Worm (Caenorhabditis elegans) whole organism, mixed stage, embryonic: Measurements from ENCODE around the gene F53F1.6.
A peak's percentile ranks its signal among the peaks of the same experiment; 100 is the strongest.

Experiments
- M03D4.4 ChIP-seq: sonication (generic microtip); optimal IDR thresholded peaks from 2 replicates; lab custom pipeline; 2017; ENCODE audit warnings: mild to moderate bottlenecking, missing genetic modification characterization, missing compliant biosample characterization
- blmp-1 ChIP-seq: fragments of 150-350 bp; optimal IDR thresholded peaks from 2 replicates; lab custom pipeline; 2014; ENCODE audit warnings: missing biosample characterization, missing genetic modification characterization
- ceh-39 ChIP-seq: fragments of 150-350 bp; optimal IDR thresholded peaks from 2 replicates; lab custom pipeline; 2014; ENCODE audit warnings: missing biosample characterization, missing genetic modification characterization
- ceh-43 ChIP-seq: fragments of 200-800 bp; sonication (Bioruptor generic); optimal IDR thresholded peaks from 2 replicates; lab custom pipeline; 2018; ENCODE audit warnings: mild to moderate bottlenecking, missing genetic modification characterization, moderate library complexity, missing compliant biosample characterization
- ceh-83 ChIP-seq: fragments of 200-800 bp; sonication (Bioruptor generic); optimal IDR thresholded peaks from 2 replicates; lab custom pipeline; 2018; ENCODE audit warnings: mild to moderate bottlenecking, missing genetic modification characterization, missing compliant biosample characterization
- ces-1 ChIP-seq: fragments of 150-350 bp; optimal IDR thresholded peaks from 2 replicates; lab custom pipeline; 2014; ENCODE audit warnings: missing biosample characterization, missing genetic modification reagents, missing genetic modification characterization
- drap-1 ChIP-seq: fragments of 200-800 bp; sonication (Bioruptor generic); optimal IDR thresholded peaks from 3 replicates; lab custom pipeline; 2018; ENCODE audit warnings: mild to moderate bottlenecking, missing genetic modification characterization, missing compliant biosample characterization
- elt-1 ChIP-seq: sonication (generic microtip); optimal IDR thresholded peaks from 2 replicates; lab custom pipeline; 2017; ENCODE audit warnings: missing genetic modification characterization, mild to moderate bottlenecking, missing compliant biosample characterization, antibody characterized with exemption, moderate library complexity, borderline replicate concordance; ENCODE audit not compliant: insufficient read depth
- elt-3 ChIP-seq: fragments of 150-350 bp; optimal IDR thresholded peaks from 2 replicates; lab custom pipeline; 2014; ENCODE audit warnings: missing biosample characterization, missing genetic modification characterization
- flh-1 ChIP-seq: fragments of 200-800 bp; sonication (Bioruptor generic); optimal IDR thresholded peaks from 2 replicates; lab custom pipeline; 2018; ENCODE audit warnings: mild to moderate bottlenecking, missing genetic modification characterization, moderate library complexity, missing compliant biosample characterization
- lin-32 ChIP-seq: fragments of 200-800 bp; sonication (Bioruptor generic); optimal IDR thresholded peaks from 2 replicates; lab custom pipeline; 2018; ENCODE audit warnings: mild to moderate bottlenecking, missing genetic modification characterization, missing compliant biosample characterization
- lsy-2 ChIP-seq: fragments of 150-350 bp; optimal IDR thresholded peaks from 2 replicates; lab custom pipeline; 2014; ENCODE audit warnings: missing biosample characterization, missing genetic modification characterization
- mls-2 ChIP-seq: sonication (generic microtip); optimal IDR thresholded peaks from 2 replicates; lab custom pipeline; 2016; ENCODE audit warnings: mild to moderate bottlenecking, missing genetic modification characterization, moderate library complexity, missing compliant biosample characterization
- nhr-12 ChIP-seq: fragments of 150-350 bp; optimal IDR thresholded peaks from 2 replicates; lab custom pipeline; 2014; ENCODE audit warnings: missing biosample characterization, missing genetic modification characterization
- nhr-2 ChIP-seq: fragments of 150-350 bp; optimal IDR thresholded peaks from 2 replicates; lab custom pipeline; 2014; ENCODE audit warnings: missing biosample characterization, missing genetic modification characterization
- nhr-237 ChIP-seq: fragments of 150-350 bp; optimal IDR thresholded peaks from 2 replicates; lab custom pipeline; 2014; ENCODE audit warnings: missing biosample characterization, missing genetic modification characterization
- nhr-28 ChIP-seq: fragments of 150-350 bp; optimal IDR thresholded peaks from 2 replicates; lab custom pipeline; 2014; ENCODE audit warnings: missing biosample characterization, missing genetic modification characterization
- nhr-76 ChIP-seq: sonication (generic microtip); optimal IDR thresholded peaks from 2 replicates; lab custom pipeline; 2017; ENCODE audit warnings: missing biosample characterization, missing genetic modification characterization
- pha-4 ChIP-seq: fragments of 150-350 bp; optimal IDR thresholded peaks from 2 replicates; lab custom pipeline; 2018; ENCODE audit warnings: missing biosample characterization, missing genetic modification reagents, missing genetic modification characterization
- snpc-4 ChIP-seq: fragments of 150-350 bp; optimal IDR thresholded peaks from 2 replicates; lab custom pipeline; 2014; ENCODE audit warnings: missing biosample characterization, missing genetic modification characterization
- tbx-8 ChIP-seq: fragments of 200-800 bp; sonication (Bioruptor generic); optimal IDR thresholded peaks from 2 replicates; lab custom pipeline; 2018; ENCODE audit warnings: mild to moderate bottlenecking, missing genetic modification characterization, moderate library complexity, missing compliant biosample characterization
- unc-120 ChIP-seq: sonication (generic microtip); optimal IDR thresholded peaks from 2 replicates; lab custom pipeline; 2017; ENCODE audit warnings: missing genetic modification characterization, missing compliant biosample characterization; ENCODE audit not compliant: poor library complexity, severe bottlenecking
- unc-39 ChIP-seq: fragments of 150-350 bp; optimal IDR thresholded peaks from 2 replicates; lab custom pipeline; 2014; ENCODE audit warnings: missing biosample characterization, missing genetic modification characterization
- unc-62 ChIP-seq: fragments of 150-350 bp; optimal IDR thresholded peaks from 2 replicates; lab custom pipeline; 2014; ENCODE audit warnings: missing biosample characterization, missing genetic modification reagents, missing genetic modification characterization
- zip-8 ChIP-seq: fragments of 150-350 bp; optimal IDR thresholded peaks from 2 replicates; lab custom pipeline; 2014; ENCODE audit warnings: missing biosample characterization, missing genetic modification characterization
- ztf-11 ChIP-seq: fragments of 150-350 bp; optimal IDR thresholded peaks from 2 replicates; lab custom pipeline; 2014; ENCODE audit warnings: missing biosample characterization, missing genetic modification characterization

The F53F1.6 gene

ce11 chrV:13437473-13438074 lies 20.2 kb upstream of the F53F1.6 start, which contains the start of gene mes-4:
Gene mes-4 (minus strand): TSS chrV:13437545.
- TF ChIP-seq lsy-2 (tag; lab: Kevin White, UChicago) (no peak), drap-1 (GFP tag; lab: Kevin White, UChicago) (no peak), nhr-237 (tag; lab: Kevin White, UChicago) (no peak), unc-62 (GFP tag; lab: Kevin White, UChicago) (no peak), ceh-39 (tag; lab: Kevin White, UChicago) (no peak)

- TF ChIP-seq nhr-12 (peak; percentile 37), ces-1 (no peak), nhr-76 (tag; lab: Kevin White, UChicago) (no peak)
Measured at ce11 chrV:13432364-13432763, 15.0 kb upstream of the F53F1.6 start, which contains the start of gene srd-17. Gene srd-17 (minus strand): TSS chrV:13432714.

DNA sequence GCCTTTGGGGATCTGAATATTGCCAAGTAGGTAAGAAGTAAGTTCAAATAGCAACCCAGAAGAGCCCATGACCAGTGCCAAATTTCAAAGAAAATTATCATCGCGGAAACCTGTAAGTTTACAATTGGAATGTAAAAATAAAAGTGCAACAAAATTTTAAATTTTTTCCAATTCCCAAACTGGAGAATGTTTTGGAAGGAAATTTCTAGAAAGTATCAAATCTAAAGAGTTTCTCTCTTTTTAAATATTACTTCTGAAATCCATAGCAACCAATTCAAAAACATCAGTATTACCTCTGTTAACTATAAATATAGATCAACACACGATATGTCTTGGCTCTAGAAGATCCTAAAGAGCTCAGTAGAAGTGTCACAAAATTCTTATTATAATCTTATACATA lies 11.2 kb upstream of the F53F1.6 start, which contains the start of gene srd-19:
srd-19 (minus strand) TSS at position 101 of the 400 bp plus-strand sequence.
- TF ChIP-seq ceh-43 (no peak), ces-1 (no peak), drap-1 (GFP tag; lab: Kevin White, UChicago) (no peak), elt-3 (tag; lab: Kevin White, UChicago) (no peak)

DNA sequence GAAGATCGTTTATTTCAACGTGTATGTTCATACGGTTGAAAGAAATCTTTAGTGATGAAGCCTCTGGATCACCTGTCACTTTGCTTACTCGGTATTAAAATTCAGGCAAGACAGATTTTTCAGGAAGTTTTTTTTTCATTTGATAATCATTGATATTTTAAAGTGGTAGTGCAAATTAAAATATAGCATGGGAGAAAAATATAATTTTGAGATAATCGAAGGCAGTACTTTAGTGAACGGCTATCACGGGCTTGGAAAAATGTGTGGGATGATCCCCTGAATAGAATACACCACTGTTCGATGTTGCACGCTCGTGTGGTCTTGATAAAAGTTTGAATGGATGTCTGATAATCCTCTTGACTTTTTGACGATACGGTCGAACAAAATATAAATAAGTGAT lies 10.0 kb upstream of the F53F1.6 start:
- TF ChIP-seq tbx-8 = no peak
- TF ChIP-seq ceh-83 = no peak
- TF ChIP-seq blmp-1 (tag; lab: Kevin White, UChicago) = no peak
- TF ChIP-seq ceh-39 (tag; lab: Kevin White, UChicago) = no peak
- no peak for TF ChIP-seq nhr-28
- TF ChIP-seq zip-8 (tag; lab: Kevin White, UChicago) = no peak

DNA sequence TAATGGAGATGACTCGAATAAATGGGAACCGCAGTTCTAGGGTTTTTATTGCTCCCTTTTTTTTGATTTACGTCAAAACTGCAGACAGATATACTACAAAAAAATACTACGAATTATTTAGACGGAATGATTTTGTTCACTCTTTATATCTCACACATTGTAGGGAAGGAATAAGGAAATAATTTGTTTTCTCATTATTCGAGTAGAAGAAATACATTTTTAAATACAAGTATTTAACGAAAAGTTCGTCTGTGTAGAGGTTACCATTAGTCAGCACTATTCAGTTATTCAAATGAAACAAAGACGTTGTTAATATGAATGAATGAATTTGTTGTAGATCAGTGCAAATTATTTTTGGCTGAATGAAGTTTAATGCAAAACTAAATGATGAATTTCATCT lies 9.4 kb upstream of the F53F1.6 start, which contains the start of gene srd-18:
srd-18 (minus strand) TSS at position 101 of the 400 bp plus-strand sequence.
- TF ChIP-seq snpc-4 (tag; lab: Kevin White, UChicago) = no peak
- TF ChIP-seq unc-39 = no peak
- no peak for TF ChIP-seq flh-1 (GFP tag; lab: Kevin White, UChicago)
- no peak for TF ChIP-seq unc-62 (GFP tag; lab: Kevin White, UChicago)
- TF ChIP-seq M03D4.4 (tag; lab: Kevin White, UChicago) = no peak
- no peak for TF ChIP-seq ceh-43

ce11 chrV:13423608-13424007 lies 6.2 kb upstream of the F53F1.6 start, which contains the start of gene srv-10:
Gene srv-10 (plus strand): TSS chrV:13423908.
- no peak for TF ChIP-seq flh-1 (GFP tag; lab: Kevin White, UChicago)
- no peak for TF ChIP-seq elt-1 (tag; lab: Kevin White, UChicago)
- TF ChIP-seq lin-32 (GFP tag; lab: Kevin White, UChicago) = no peak

- TF ChIP-seq zip-8 (tag; lab: Kevin White, UChicago) (no peak), ceh-43 (no peak), elt-3 (tag; lab: Kevin White, UChicago) (no peak), M03D4.4 (tag; lab: Kevin White, UChicago) (no peak), nhr-2 (no peak), ceh-83 (no peak), pha-4 (tag; lab: Kevin White, UChicago) (no peak), blmp-1 (tag; lab: Kevin White, UChicago) (no peak), drap-1 (GFP tag; lab: Kevin White, UChicago) (no peak), ztf-11 (tag; lab: Kevin White, UChicago) (no peak), unc-120 (tag; lab: Kevin White, UChicago) (no peak), nhr-12 (no peak), lin-32 (GFP tag; lab: Kevin White, UChicago) (no peak), lsy-2 (tag; lab: Kevin White, UChicago) (no peak), mls-2 (no peak), nhr-28 (no peak)
Measured at ce11 chrV:13423045-13423444, 5.6 kb upstream of the F53F1.6 start, which contains the start of gene srv-9. Gene srv-9 (minus strand): TSS chrV:13423145.
